Worm (Caenorhabditis elegans): ENCODE measurements around the gene M88.3.
A peak's percentile ranks its signal among the peaks of the same experiment; 100 is the strongest.

DNA sequence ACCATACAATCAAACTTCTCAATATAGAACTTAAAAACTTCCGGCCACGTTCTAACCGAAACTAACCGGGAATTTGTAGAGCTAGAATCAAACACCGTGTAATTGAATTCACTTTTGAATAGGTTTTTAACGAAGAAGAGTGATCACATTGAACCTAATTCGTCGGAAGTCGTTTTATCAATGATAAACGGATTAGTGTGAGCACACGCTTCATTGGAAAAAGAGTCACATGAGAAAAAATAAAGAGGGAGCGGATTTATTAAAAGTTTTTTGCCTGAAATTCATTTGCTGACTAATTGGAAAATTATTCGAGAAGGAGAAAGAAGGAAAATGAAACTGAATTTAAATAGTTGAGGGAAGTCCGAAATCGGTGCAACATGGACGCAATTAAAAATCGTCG is 49.2 kb downstream of the M88.3 start:
- no peak for TF ChIP-seq elt-3 (tag; optimal IDR thresholded peaks at IDR 0.05)
- TF ChIP-seq ama-1 (optimal IDR thresholded peaks at IDR 0.05) = no peak
- TF ChIP-seq lsy-2 (tag; optimal IDR thresholded peaks at IDR 0.05) = no peak
- no peak for TF ChIP-seq ets-5 (GFP tag; IDR thresholded peaks at IDR 0.05)
- no peak for TF ChIP-seq C04F5.9 (tag; optimal IDR thresholded peaks at IDR 0.05)
- TF ChIP-seq egl-13 (tag; optimal IDR thresholded peaks at IDR 0.05) = peak; percentile 45
- no peak for TF ChIP-seq lir-3 (tag; optimal IDR thresholded peaks at IDR 0.05; ENCODE audit: poor library complexity)
- TF ChIP-seq ceh-82 (tag; optimal IDR thresholded peaks at IDR 0.05) = no peak
